Worm (Caenorhabditis elegans) whole organism, L4/young adult: ENCODE data around the gene ZC373.2.

Experiments
- W03F9.2 ChIP-seq: fragments of 150-350 bp; optimal IDR thresholded peaks from 2 replicates; lab custom pipeline; 2014; ENCODE audit warnings: missing biosample characterization, missing genetic modification characterization
- dao-5 ChIP-seq: sonication (generic microtip); optimal IDR thresholded peaks from 2 replicates; lab custom pipeline; 2016; ENCODE audit warnings: missing genotype, missing genetic modification characterization, moderate library complexity, missing compliant biosample characterization
- him-1 ChIP-seq: sonication (generic microtip); optimal IDR thresholded peaks from 2 replicates; lab custom pipeline; 2016; ENCODE audit warnings: missing genotype, missing genetic modification reagents, missing genetic modification characterization, missing compliant biosample characterization

ZC373.2 gene

ce11 chrX:10069692-10070091 is 11.5 kb upstream of the ZC373.2 start, which contains the start of gene mlck-1:
TSS of gene mlck-1 (minus strand) at chrX:10069792.
- no peak for TF ChIP-seq him-1 (tag; lab: Kevin White, UChicago)
- no peak for TF ChIP-seq dao-5 (tag; lab: Kevin White, UChicago)

ce11 chrX:10068468-10068867 is 10.2 kb upstream of the ZC373.2 start:
- TF ChIP-seq him-1 (tag; lab: Kevin White, UChicago): no peak
- TF ChIP-seq W03F9.2 (tag; lab: Kevin White, UChicago): no peak
- TF ChIP-seq dao-5 (tag; lab: Kevin White, UChicago): no peak

- TF ChIP-seq dao-5 (tag; lab: Kevin White, UChicago): no peak
- TF ChIP-seq W03F9.2 (tag; lab: Kevin White, UChicago): no peak
- no peak for TF ChIP-seq him-1 (tag; lab: Kevin White, UChicago)
Measured at ce11 chrX:10060475-10061011, 2.3 kb upstream of the ZC373.2 start, which contains the start of gene ZC373.3. TSS of gene ZC373.3 (plus strand) at chrX:10060525.

ce11 chrX:10054410-10054800 is 3.8 kb downstream of the ZC373.2 start:
- TF ChIP-seq W03F9.2 (tag; lab: Kevin White, UChicago) (no peak), him-1 (tag; lab: Kevin White, UChicago) (no peak), dao-5 (tag; lab: Kevin White, UChicago) (no peak)

ce11 chrX:10053742-10054409 is 4.4 kb downstream of the ZC373.2 start, which contains the start of gene cbs-1:
TSS of gene cbs-1 (plus strand) at chrX:10054275.
- TF ChIP-seq W03F9.2 (tag; lab: Kevin White, UChicago) (no peak), him-1 (tag; lab: Kevin White, UChicago) (no peak), dao-5 (tag; lab: Kevin White, UChicago) (no peak)

- TF ChIP-seq dao-5 (tag; lab: Kevin White, UChicago) (no peak), W03F9.2 (tag; lab: Kevin White, UChicago) (no peak), him-1 (tag; lab: Kevin White, UChicago) (no peak)
Measured at ce11 chrX:10051625-10052024, 6.6 kb downstream of the ZC373.2 start.

ce11 chrX:10049160-10049559 is 9.1 kb downstream of the ZC373.2 start, which contains the start of gene gnrr-3:
TSS of gene gnrr-3 (plus strand) at chrX:10049460.
- TF ChIP-seq him-1 (tag; lab: Kevin White, UChicago) (no peak), W03F9.2 (tag; lab: Kevin White, UChicago) (no peak), dao-5 (tag; lab: Kevin White, UChicago) (no peak)

ce11 chrX:10047325-10047724 is 10.9 kb downstream of the ZC373.2 start, which contains the start of gene ZC374.2:
TSS of gene ZC374.2 (minus strand) at chrX:10047425.
- TF ChIP-seq W03F9.2 (tag; lab: Kevin White, UChicago): no peak
- no peak for TF ChIP-seq him-1 (tag; lab: Kevin White, UChicago)
- no peak for TF ChIP-seq dao-5 (tag; lab: Kevin White, UChicago)

- TF ChIP-seq dao-5 (tag; lab: Kevin White, UChicago): no peak
Measured at ce11 chrX:10044473-10044872, 13.8 kb downstream of the ZC373.2 start.

ce11 chrX:10030836-10031235 is 27.4 kb downstream of the ZC373.2 start, which contains the start of gene sek-6:
TSS of gene sek-6 (plus strand) at chrX:10031150.
- TF ChIP-seq dao-5 (tag; lab: Kevin White, UChicago) (no peak), him-1 (tag; lab: Kevin White, UChicago) (no peak), W03F9.2 (tag; lab: Kevin White, UChicago) (no peak)

ce11 chrX:10027556-10027955 is 30.7 kb downstream of the ZC373.2 start, which contains the start of gene mkk-4:
TSS of gene mkk-4 (plus strand) at chrX:10027856.
- TF ChIP-seq W03F9.2 (tag; lab: Kevin White, UChicago) (no peak), dao-5 (tag; lab: Kevin White, UChicago) (no peak), him-1 (tag; lab: Kevin White, UChicago) (no peak)

ce11 chrX:10026347-10026746 is 31.9 kb downstream of the ZC373.2 start:
- TF ChIP-seq dao-5 (tag; lab: Kevin White, UChicago): no peak
- TF ChIP-seq him-1 (tag; lab: Kevin White, UChicago): no peak
- TF ChIP-seq W03F9.2 (tag; lab: Kevin White, UChicago): peak; percentile 12

- TF ChIP-seq W03F9.2 (tag; lab: Kevin White, UChicago) (no peak), him-1 (tag; lab: Kevin White, UChicago) (no peak), dao-5 (tag; lab: Kevin White, UChicago) (no peak)
Measured at ce11 chrX:10022016-10022415, 36.2 kb downstream of the ZC373.2 start, which contains the start of gene F42G10.1. TSS of gene F42G10.1 (minus strand) at chrX:10022166.
